Worm (Caenorhabditis elegans): ENCODE data around the gene nlf-1.

nlf-1 gene

ce11 chrX:982598-982997, 34.8 kb downstream of the nlf-1 start:
- TF ChIP-seq zfp-3 (GFP tag; conservative IDR thresholded peaks at IDR 0.05) (no peak), dmd-8 (GFP tag; IDR thresholded peaks at IDR 0.05) (0 out of 2 replicates have a peak, but pooled peaks have one; percentile 55)

ce11 chrX:980252-981009, 36.9 kb downstream of the nlf-1 start, which contains the start of gene C44C1.1:
TSS of gene C44C1.1 (plus strand) at chrX:980776.
- TF ChIP-seq Y105C5A.15 (GFP tag; IDR thresholded peaks at IDR 0.05): no peak
- no peak for TF ChIP-seq ceh-28 (tag; optimal IDR thresholded peaks at IDR 0.05)
- no peak for TF ChIP-seq duxl-1 (tag; optimal IDR thresholded peaks at IDR 0.05; ENCODE audit: poor library complexity)
- TF ChIP-seq zfp-3 (GFP tag; conservative IDR thresholded peaks at IDR 0.05): no peak
- TF ChIP-seq lin-13 (GFP tag; optimal IDR thresholded peaks at IDR 0.05): no peak
- TF ChIP-seq unc-62 (GFP tag; optimal IDR thresholded peaks at IDR 0.05 in 1 of 2): peak in 1 of 2 experiments; percentile 71
- no peak for TF ChIP-seq unc-62 (tag; optimal IDR thresholded peaks at IDR 0.05)
- peak; percentile 18 for TF ChIP-seq hlh-11 (tag; optimal IDR thresholded peaks at IDR 0.05)
- TF ChIP-seq dmd-8 (GFP tag; IDR thresholded peaks at IDR 0.05): no peak
- no peak for TF ChIP-seq skn-1 (tag; optimal IDR thresholded peaks at IDR 0.05)
- peak; percentile 70 for TF ChIP-seq nhr-28 (tag; optimal IDR thresholded peaks at IDR 0.05)
- TF ChIP-seq aly-2 (tag; optimal IDR thresholded peaks at IDR 0.05): no peak
- TF ChIP-seq ZK546.5 (tag; optimal IDR thresholded peaks at IDR 0.05): no peak
- TF ChIP-seq nhr-42 (GFP tag; IDR thresholded peaks at IDR 0.05): no peak
- peak; percentile 2 for TF ChIP-seq aha-1 (tag)
- TF ChIP-seq ces-1 (GFP tag; optimal IDR thresholded peaks at IDR 0.05): no peak
- TF ChIP-seq mxl-3 (GFP tag; optimal IDR thresholded peaks at IDR 0.05): peak; percentile 10
- no peak for TF ChIP-seq nhr-102 (tag; optimal IDR thresholded peaks at IDR 0.05)
- TF ChIP-seq dpl-1 (GFP tag; optimal IDR thresholded peaks at IDR 0.05): no peak
- TF ChIP-seq arid-1 (GFP tag; conservative IDR thresholded peaks at IDR 0.05): no peak
- TF ChIP-seq spr-3 (GFP tag; optimal IDR thresholded peaks at IDR 0.05): no peak
- no peak for TF ChIP-seq F44E2.7 (GFP tag; IDR thresholded peaks at IDR 0.05)
- TF ChIP-seq ceh-44 (GFP tag; IDR thresholded peaks at IDR 0.05): no peak

ce11 chrX:977958-978686, 39.2 kb downstream of the nlf-1 start, which contains the start of gene abhd-3.2:
TSS of gene abhd-3.2 (minus strand) at chrX:978008.
- TF ChIP-seq daf-16 (GFP tag; optimal IDR thresholded peaks at IDR 0.05) (peak in 1 of 2 experiments; percentile 38), daf-16 (tag; optimal IDR thresholded peaks at IDR 0.05) (peak; percentile 94), zag-1 (tag; optimal IDR thresholded peaks at IDR 0.05) (no peak), mdl-1 (tag; optimal IDR thresholded peaks at IDR 0.05) (peak in 1 of 2 experiments; percentile 56), dve-1 (tag; optimal IDR thresholded peaks at IDR 0.05; ENCODE audit: insufficient read depth) (peak; percentile 97), nhr-77 (tag; optimal IDR thresholded peaks at IDR 0.05) (peak; percentile 85), mep-1 (tag; optimal IDR thresholded peaks at IDR 0.05) (peak; percentile 65), ztf-7 (tag; optimal IDR thresholded peaks at IDR 0.05) (peak; percentile 18), ceh-20 (GFP tag; IDR thresholded peaks at IDR 0.05) (peak; percentile 87), gei-8 (GFP tag; optimal IDR thresholded peaks at IDR 0.05) (peak; percentile 24), T20F7.1 (GFP tag; optimal IDR thresholded peaks at IDR 0.05) (peak; percentile 50), mes-2 (tag; optimal IDR thresholded peaks at IDR 0.05; ENCODE audit: poor library complexity, severe bottlenecking) (peak; percentile 52), nhr-28 (tag; optimal IDR thresholded peaks at IDR 0.05) (peak; percentile 93), egl-43 (GFP tag; IDR thresholded peaks at IDR 0.05) (no peak), nhr-41 (GFP tag; IDR thresholded peaks at IDR 0.05) (0 out of 2 replicates have a peak, but pooled peaks have one; percentile 46), nhr-11 (tag; optimal IDR thresholded peaks at IDR 0.05) (no peak), nhr-48 (tag; optimal IDR thresholded peaks at IDR 0.05) (peak; percentile 86), pqm-1 (tag; optimal IDR thresholded peaks at IDR 0.05) (peak; percentile 99), lsy-2 (tag; optimal IDR thresholded peaks at IDR 0.05) (peak in 1 of 2 experiments; percentile 51), nhr-102 (tag; optimal IDR thresholded peaks at IDR 0.05) (peak; percentile 61), saeg-2 (GFP tag; IDR thresholded peaks at IDR 0.05) (peak; percentile 65; the same call in 1 of the 2 replicates), pha-4 (GFP tag; IDR thresholded peaks at IDR 0.05) (no peak), pha-4 (tag; optimal IDR thresholded peaks at IDR 0.05) (no peak), unc-62 (GFP tag; optimal IDR thresholded peaks at IDR 0.05 in 1 of 2) (peak in 1 of 2 experiments; percentile 99), unc-62 (tag; optimal IDR thresholded peaks at IDR 0.05) (no peak), nhr-10 (tag; optimal IDR thresholded peaks at IDR 0.05) (peak; percentile 29), fkh-10 (GFP tag; optimal IDR thresholded peaks at IDR 0.05) (no peak), nhr-42 (GFP tag; IDR thresholded peaks at IDR 0.05) (0 out of 2 replicates have a peak, but pooled peaks have one; percentile 23)
